Worm (Caenorhabditis elegans) whole organism, L4 larva: ENCODE measurements around the gene K12H6.7.

Experiments
- F37D6.2 ChIP-seq: sonication (generic microtip); optimal IDR thresholded peaks from 2 replicates; lab custom pipeline; 2016; ENCODE audit warnings: mild to moderate bottlenecking, missing genetic modification characterization, missing compliant biosample characterization
- F49E8.2 ChIP-seq: sonication (generic microtip); optimal IDR thresholded peaks from 2 replicates; lab custom pipeline; 2016; ENCODE audit warnings: missing compliant biosample characterization, mild to moderate bottlenecking, missing genetic modification characterization, borderline replicate concordance
- T26A8.4 ChIP-seq: fragments of 200-800 bp; sonication (Bioruptor generic); IDR thresholded peaks from 2 replicates; pipeline ENCODE4 v1.3.6; 2022; ENCODE audit warnings: missing genetic modification characterization, missing compliant biosample characterization
- Y105C5A.15 ChIP-seq: fragments of 200-800 bp; sonication (Bioruptor generic); IDR thresholded peaks from 2 replicates; pipeline ENCODE4 v1.3.6; 2022; ENCODE audit warnings: missing genetic modification characterization, missing compliant biosample characterization
- ZK337.2 ChIP-seq: fragments of 200-800 bp; sonication (Bioruptor generic); IDR thresholded peaks from 2 replicates; pipeline ENCODE4 v1.3.6; 2022; ENCODE audit warnings: missing genetic modification reagents, missing genetic modification characterization, missing compliant biosample characterization
- ZK546.5 ChIP-seq, 2 experiments: sonication (generic microtip); optimal IDR thresholded peaks; 2 replicates each; lab custom pipeline; 2017; ENCODE audit warnings: missing biosample characterization in 2 of 2, missing genetic modification characterization in 2 of 2
- aha-1 ChIP-seq: fragments of 150-350 bp; peaks from one replicate; lab custom pipeline; 2014; ENCODE audit warnings: missing biosample characterization, missing genetic modification characterization
- ama-1 ChIP-seq: fragments of 150-350 bp; optimal IDR thresholded peaks from 2 replicates; lab custom pipeline; 2014; ENCODE audit warnings: inconsistent platforms, mixed read lengths
- attf-4 ChIP-seq: sonication (generic microtip); optimal IDR thresholded peaks from 3 replicates; lab custom pipeline; 2017; ENCODE audit warnings: missing biosample characterization, missing genetic modification characterization
- ceh-20 ChIP-seq: fragments of 200-800 bp; sonication (Bioruptor generic); IDR thresholded peaks from 2 replicates; pipeline ENCODE4 v1.3.6; 2022; ENCODE audit warnings: missing genetic modification reagents, missing genetic modification characterization, missing compliant biosample characterization
- ceh-32 ChIP-seq: sonication (generic microtip); optimal IDR thresholded peaks from 2 replicates; lab custom pipeline; 2016; ENCODE audit warnings: mild to moderate bottlenecking, missing genetic modification characterization, missing compliant biosample characterization; ENCODE audit not compliant: poor library complexity
- ceh-44 ChIP-seq: fragments of 200-800 bp; sonication (Bioruptor generic); IDR thresholded peaks from 2 replicates; pipeline ENCODE4 v1.3.6; 2022; ENCODE audit warnings: missing genetic modification reagents, missing genetic modification characterization, missing compliant biosample characterization
- ceh-62 ChIP-seq: sonication (generic microtip); optimal IDR thresholded peaks from 2 replicates; lab custom pipeline; 2017; ENCODE audit warnings: missing biosample characterization, missing genetic modification characterization
- ces-1 ChIP-seq: fragments of 150-350 bp; sonication (generic microtip); optimal IDR thresholded peaks from 4 replicates; lab custom pipeline; 2014; ENCODE audit warnings: missing biosample characterization, missing genetic modification reagents, missing genetic modification characterization
- ctbp-1 ChIP-seq: fragments of 200-800 bp; sonication (Bioruptor generic); IDR thresholded peaks from 2 replicates; pipeline ENCODE4 v1.3.6; 2022; ENCODE audit warnings: missing genetic modification reagents, missing genetic modification characterization, missing compliant biosample characterization
- dmd-6 ChIP-seq: fragments of 200-800 bp; sonication (Bioruptor generic); IDR thresholded peaks from 2 replicates; pipeline ENCODE4 v1.3.6; 2022; ENCODE audit warnings: missing genetic modification reagents, missing genetic modification characterization, missing compliant biosample characterization
- dmd-9 ChIP-seq: fragments of 200-800 bp; sonication (Bioruptor generic); IDR thresholded peaks from 2 replicates; pipeline ENCODE4 v1.3.6; 2022; ENCODE audit warnings: missing genetic modification reagents, missing genetic modification characterization, missing compliant biosample characterization
- dpl-1 ChIP-seq: fragments of 150-350 bp; optimal IDR thresholded peaks from 2 replicates; lab custom pipeline; 2014; ENCODE audit warnings: missing biosample characterization, missing genetic modification reagents, missing genetic modification characterization
- duxl-1 ChIP-seq: sonication (generic microtip); optimal IDR thresholded peaks from 2 replicates; lab custom pipeline; 2016; ENCODE audit warnings: mild to moderate bottlenecking, missing genetic modification characterization, moderate library complexity, missing compliant biosample characterization; ENCODE audit not compliant: poor library complexity
- egl-43 ChIP-seq: fragments of 200-800 bp; sonication (Bioruptor generic); IDR thresholded peaks from 2 replicates; pipeline ENCODE4 v1.3.6; 2022; ENCODE audit warnings: missing genetic modification reagents, missing genetic modification characterization, missing compliant biosample characterization
- gei-8 ChIP-seq: fragments of 200-800 bp; sonication (Bioruptor generic); optimal IDR thresholded peaks from 2 replicates; lab custom pipeline; 2018; ENCODE audit warnings: mild to moderate bottlenecking, missing genetic modification characterization, missing compliant biosample characterization
- hlh-30 ChIP-seq: sonication (generic microtip); optimal IDR thresholded peaks from 2 replicates; lab custom pipeline; 2017; ENCODE audit warnings: antibody characterized with exemption, mild to moderate bottlenecking, missing genetic modification characterization, missing compliant biosample characterization; ENCODE audit not compliant: insufficient read depth
- hmg-1.1 ChIP-seq: fragments of 200-800 bp; sonication (Bioruptor generic); IDR thresholded peaks from 2 replicates; pipeline ENCODE4 v1.3.6; 2022; ENCODE audit warnings: missing genetic modification reagents, missing genetic modification characterization, missing compliant biosample characterization
- lim-7 ChIP-seq: fragments of 200-800 bp; sonication (Bioruptor generic); IDR thresholded peaks from 2 replicates; pipeline ENCODE4 v1.3.6; 2022; ENCODE audit warnings: missing genetic modification characterization, missing compliant biosample characterization
- lin-1 ChIP-seq: fragments of 200-800 bp; sonication (Bioruptor generic); IDR thresholded peaks from 2 replicates; pipeline ENCODE4 v1.3.6; 2022; ENCODE audit warnings: missing genetic modification reagents, missing genetic modification characterization, missing compliant biosample characterization
- lin-29 ChIP-seq: fragments of 200-800 bp; sonication (Bioruptor generic); IDR thresholded peaks from 2 replicates; pipeline ENCODE4 v1.3.6; 2022; ENCODE audit warnings: missing genetic modification reagents, missing genetic modification characterization, missing compliant biosample characterization
- lir-3 ChIP-seq: sonication (generic microtip); optimal IDR thresholded peaks from 2 replicates; lab custom pipeline; 2016; ENCODE audit warnings: mild to moderate bottlenecking, missing genetic modification characterization, missing compliant biosample characterization
- lsy-2 ChIP-seq, 2 experiments: fragments of 150-350 bp in 1 of 2; sonication (generic microtip) in 1 of 2; optimal IDR thresholded peaks; 2 replicates each; lab custom pipeline; 2014 to 2017; ENCODE audit warnings: missing biosample characterization in 2 of 2, missing genetic modification characterization in 2 of 2
- madf-9 ChIP-seq: fragments of 200-800 bp; sonication (Bioruptor generic); conservative IDR thresholded peaks from 2 replicates; pipeline ENCODE4 v1.3.6; 2022; ENCODE audit warnings: missing genetic modification reagents, missing genetic modification characterization, missing compliant biosample characterization
- mdl-1 ChIP-seq, 2 experiments: fragments of 150-350 bp in 1 of 2; sonication (generic microtip) in 1 of 2; optimal IDR thresholded peaks; 2 replicates each; lab custom pipeline; 2014 to 2017; ENCODE audit warnings: missing biosample characterization in 2 of 2, missing genetic modification characterization in 2 of 2
- mdt-29 ChIP-seq: fragments of 200-800 bp; sonication (Bioruptor generic); IDR thresholded peaks from 2 replicates; pipeline ENCODE4 v1.3.6; 2022; ENCODE audit warnings: missing genetic modification reagents, missing genetic modification characterization, missing compliant biosample characterization
- mes-2 ChIP-seq: sonication (generic microtip); optimal IDR thresholded peaks from 2 replicates; lab custom pipeline; 2016; ENCODE audit warnings: missing genotype, mild to moderate bottlenecking, missing genetic modification characterization, missing compliant biosample characterization; ENCODE audit not compliant: poor library complexity, severe bottlenecking
- nhr-10 ChIP-seq: fragments of 150-350 bp; optimal IDR thresholded peaks from 2 replicates; lab custom pipeline; 2014; ENCODE audit warnings: missing biosample characterization, missing genetic modification characterization
- nhr-102 ChIP-seq: sonication (generic microtip); optimal IDR thresholded peaks from 2 replicates; lab custom pipeline; 2016; ENCODE audit warnings: mild to moderate bottlenecking, missing genetic modification characterization, moderate library complexity, missing compliant biosample characterization
- nhr-111 ChIP-seq: fragments of 200-800 bp; sonication (Bioruptor generic); optimal IDR thresholded peaks from 2 replicates; lab custom pipeline; 2018; ENCODE audit warnings: mild to moderate bottlenecking, missing genetic modification characterization, missing compliant biosample characterization
- nhr-28 ChIP-seq: fragments of 150-350 bp; optimal IDR thresholded peaks from 2 replicates; lab custom pipeline; 2014; ENCODE audit warnings: missing biosample characterization, missing genetic modification characterization
- nhr-42 ChIP-seq: fragments of 200-800 bp; sonication (Bioruptor generic); IDR thresholded peaks from 2 replicates; pipeline ENCODE4 v1.3.6; 2022; ENCODE audit warnings: missing genetic modification characterization, missing compliant biosample characterization
- nhr-48 ChIP-seq: sonication (generic microtip); optimal IDR thresholded peaks from 2 replicates; lab custom pipeline; 2016; ENCODE audit warnings: mild to moderate bottlenecking, missing genetic modification characterization, missing compliant biosample characterization
- nhr-6 ChIP-seq: fragments of 150-350 bp; optimal IDR thresholded peaks from 2 replicates; lab custom pipeline; 2014; ENCODE audit warnings: missing biosample characterization, missing genetic modification characterization
- pha-4 ChIP-seq, 2 experiments: fragments of 150-350 bp in 1 of 2; fragments of 200-800 bp in 1 of 2; sonication (Bioruptor generic) in 1 of 2; IDR thresholded peaks in 1 of 2; optimal IDR thresholded peaks in 1 of 2; 2 replicates each; pipeline versions ENCODE4 v1.3.6 to Lab custom; 2014 to 2022; ENCODE audit warnings: missing genetic modification characterization in 2 of 2, missing genetic modification reagents in 2 of 2, missing biosample characterization in 1 of 2, missing compliant biosample characterization in 1 of 2
- pqm-1 ChIP-seq: sonication (generic microtip); optimal IDR thresholded peaks from 2 replicates; lab custom pipeline; 2017; ENCODE audit warnings: missing biosample characterization, missing genetic modification characterization
- skn-1 ChIP-seq: fragments of 150-350 bp; optimal IDR thresholded peaks from 2 replicates; lab custom pipeline; 2014; ENCODE audit warnings: missing biosample characterization, missing genetic modification characterization
- snpc-1.2 ChIP-seq: fragments of 200-800 bp; sonication (Bioruptor generic); IDR thresholded peaks from 2 replicates; pipeline ENCODE4 v1.3.6; 2022; ENCODE audit warnings: missing genetic modification reagents, missing genetic modification characterization, missing compliant biosample characterization
- snpc-4 ChIP-seq: fragments of 150-350 bp; optimal IDR thresholded peaks from 2 replicates; lab custom pipeline; 2014; ENCODE audit warnings: missing biosample characterization, missing genetic modification characterization
- spr-3 ChIP-seq: fragments of 200-800 bp; sonication (Bioruptor generic); optimal IDR thresholded peaks from 2 replicates; lab custom pipeline; 2018; ENCODE audit warnings: mild to moderate bottlenecking, missing genetic modification characterization, missing compliant biosample characterization
- tag-97 ChIP-seq: fragments of 200-800 bp; sonication (Bioruptor generic); IDR thresholded peaks from 2 replicates; pipeline ENCODE4 v1.3.6; 2022; ENCODE audit warnings: missing genetic modification characterization, missing compliant biosample characterization
- unc-130 ChIP-seq: sonication (generic microtip); optimal IDR thresholded peaks from 2 replicates; lab custom pipeline; 2016; ENCODE audit warnings: missing genetic modification reagents, missing genetic modification characterization, missing compliant biosample characterization
- unc-39 ChIP-seq: sonication (generic microtip); optimal IDR thresholded peaks from 2 replicates; lab custom pipeline; 2017; ENCODE audit warnings: missing biosample characterization, missing genetic modification characterization
- zag-1 ChIP-seq: fragments of 150-350 bp; optimal IDR thresholded peaks from 2 replicates; lab custom pipeline; 2014; ENCODE audit warnings: missing biosample characterization, missing genetic modification characterization
- ztf-11 ChIP-seq: fragments of 150-350 bp; optimal IDR thresholded peaks from 2 replicates; lab custom pipeline; 2014; ENCODE audit warnings: missing biosample characterization, missing genetic modification characterization

K12H6.7 gene

DNA sequence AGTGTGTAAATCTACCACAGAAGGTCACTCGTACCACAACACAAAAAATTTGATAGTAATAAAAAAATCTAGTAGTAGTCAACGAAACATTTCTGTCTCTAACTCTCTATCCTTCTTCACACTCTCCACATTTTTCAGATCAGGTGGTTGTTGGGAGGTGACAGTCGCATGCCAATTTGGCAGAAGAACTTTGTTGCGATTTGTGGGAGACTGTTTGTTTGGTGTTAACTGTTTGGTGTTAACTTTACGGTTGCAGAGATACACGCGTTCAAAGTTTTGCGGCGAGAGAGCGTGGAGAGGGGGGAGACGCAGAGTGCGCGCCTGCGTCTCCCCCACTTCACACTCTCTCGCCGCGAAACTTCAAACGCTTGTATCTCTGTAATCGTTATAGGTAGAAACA, 31.8 kb downstream of the K12H6.7 start (continued):
- TF ChIP-seq mes-2 (no peak), duxl-1 (tag; lab: Kevin White, UChicago) (no peak), Y105C5A.15 (GFP tag; lab: Robert Waterston, UW) (no peak), snpc-4 (tag; lab: Kevin White, UChicago) (no peak), dmd-9 (GFP tag; lab: Robert Waterston, UW) (no peak), lir-3 (tag; lab: Kevin White, UChicago) (no peak), F37D6.2 (tag; lab: Kevin White, UChicago) (no peak), hlh-30 (tag; lab: Kevin White, UChicago) (peak; percentile 80), snpc-1.2 (GFP tag; lab: Robert Waterston, UW) (no peak), nhr-42 (GFP tag; lab: Robert Waterston, UW) (no peak), nhr-111 (GFP tag; lab: Kevin White, UChicago) (no peak), ces-1 (GFP tag; lab: Kevin White, UChicago) (no peak), dpl-1 (GFP tag; lab: Kevin White, UChicago) (no peak), T26A8.4 (GFP tag; lab: Robert Waterston, UW) (no peak)

DNA sequence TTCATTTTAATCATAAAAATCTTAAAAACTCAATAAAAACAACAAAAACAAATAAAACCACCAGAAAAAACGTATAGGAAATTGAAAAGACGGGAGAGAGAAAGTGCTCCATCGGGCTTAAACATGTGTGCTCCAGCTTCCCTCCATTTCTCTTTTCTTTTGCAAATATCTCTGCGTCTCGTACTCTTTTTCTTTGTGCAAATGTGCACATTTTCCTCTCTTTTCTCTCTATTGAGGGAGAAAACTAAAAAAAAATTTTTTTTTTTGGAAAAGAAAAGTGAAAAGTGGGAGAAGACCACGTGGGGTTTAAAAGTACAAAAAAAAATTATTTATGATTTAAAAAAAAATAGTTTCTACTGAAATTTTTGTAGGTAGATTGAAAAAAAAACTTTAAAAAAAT, 32.5 kb downstream of the K12H6.7 start:
- TF ChIP-seq ceh-62 (no peak), madf-9 (GFP tag; lab: Robert Waterston, UW) (no peak), nhr-10 (tag; lab: Kevin White, UChicago) (no peak), nhr-48 (tag; lab: Kevin White, UChicago) (no peak), ceh-44 (no peak), spr-3 (GFP tag; lab: Kevin White, UChicago) (no peak), egl-43 (GFP tag; lab: Robert Waterston, UW) (no peak), hlh-30 (tag; lab: Kevin White, UChicago) (peak; percentile 26), ceh-32 (no peak), ztf-11 (tag; lab: Kevin White, UChicago) (no peak), snpc-1.2 (GFP tag; lab: Robert Waterston, UW) (no peak), lin-29 (no peak), lim-7 (GFP tag; lab: Robert Waterston, UW) (no peak), ctbp-1 (GFP tag; lab: Robert Waterston, UW) (no peak), F49E8.2 (tag; lab: Kevin White, UChicago) (no peak), hmg-1.1 (GFP tag; lab: Robert Waterston, UW) (no peak), attf-4 (tag; lab: Kevin White, UChicago) (no peak), dmd-6 (GFP tag; lab: Robert Waterston, UW) (peak; percentile 48), aha-1 (tag; lab: Kevin White, UChicago) (peak; percentile 20), nhr-28 (tag; lab: Kevin White, UChicago) (no peak), mdl-1 (tag; optimal IDR thresholded peaks at IDR 0.05; lab: Kevin White, UChicago) (peak in 1 of 2 experiments; percentile 65), ZK337.2 (GFP tag; lab: Robert Waterston, UW) (no peak), pha-4 (GFP tag; IDR thresholded peaks at IDR 0.05; lab: Robert Waterston, UW) (0 out of 2 replicates have a peak, but pooled peaks have one; percentile 20), pha-4 (tag; optimal IDR thresholded peaks at IDR 0.05; lab: Kevin White, UChicago) (no peak), mdt-29 (GFP tag; lab: Robert Waterston, UW) (no peak), lin-1 (GFP tag; lab: Robert Waterston, UW) (no peak), skn-1 (tag; lab: Kevin White, UChicago) (no peak), ama-1 (lab: Kevin White, UChicago) (no peak), ceh-20 (GFP tag; lab: Robert Waterston, UW) (no peak), lsy-2 (tag; optimal IDR thresholded peaks at IDR 0.05; lab: Kevin White, UChicago) (peak in 1 of 2 experiments; percentile 52), unc-39 (tag; lab: Kevin White, UChicago) (no peak), zag-1 (tag; lab: Kevin White, UChicago) (no peak), nhr-6 (tag; lab: Kevin White, UChicago) (peak; percentile 19), pqm-1 (tag; lab: Kevin White, UChicago) (no peak), ZK546.5 (tag; optimal IDR thresholded peaks at IDR 0.05; lab: Kevin White, UChicago) (no peak), unc-130 (GFP tag; lab: Kevin White, UChicago) (no peak), tag-97 (GFP tag; lab: Robert Waterston, UW) (no peak), duxl-1 (tag; lab: Kevin White, UChicago) (no peak), gei-8 (GFP tag; lab: Kevin White, UChicago) (no peak), nhr-102 (tag; lab: Kevin White, UChicago) (no peak)
